Worm (Caenorhabditis elegans): ENCODE results near the gene seip-1.

- TF ChIP-seq ama-1 (optimal IDR thresholded peaks at IDR 0.05) (no peak), hpl-2 (GFP tag; optimal IDR thresholded peaks at IDR 0.05) (no peak)
Measured at ce11 chrV:6022076-6022475, 31.0 kb downstream of the seip-1 start.
